Worm (Caenorhabditis elegans) whole organism, midembryonic: ENCODE measurements around the gene F21F8.5.

Source experiments
- T22C8.4 ChIP-seq: fragments of 200-800 bp; sonication (Bioruptor generic); IDR thresholded peaks from 2 replicates; pipeline ENCODE4 v1.3.6; 2022; ENCODE audit warnings: missing genetic modification characterization, missing compliant biosample characterization
- tab-1 ChIP-seq: fragments of 200-800 bp; sonication (Bioruptor generic); IDR thresholded peaks from 2 replicates; pipeline ENCODE4 v1.3.6; 2022; ENCODE audit warnings: missing genetic modification characterization, missing compliant biosample characterization
- ztf-23 ChIP-seq: fragments of 200-800 bp; sonication (Bioruptor generic); IDR thresholded peaks from 2 replicates; pipeline ENCODE4 v1.3.6; 2022; ENCODE audit warnings: missing genetic modification reagents, missing genetic modification characterization, missing compliant biosample characterization
- ztf-29 ChIP-seq: fragments of 200-800 bp; sonication (Bioruptor generic); IDR thresholded peaks from 2 replicates; pipeline ENCODE4 v1.3.6; 2022; ENCODE audit warnings: missing genetic modification reagents, missing genetic modification characterization, missing compliant biosample characterization

ce11 chrV:8251075-8251474, 15.1 kb downstream of the F21F8.5 start:
- TF ChIP-seq tab-1 (GFP tag; lab: Robert Waterston, UW) (no peak), ztf-23 (GFP tag; lab: Robert Waterston, UW) (no peak), ztf-29 (no peak), T22C8.4 (GFP tag; lab: Robert Waterston, UW) (no peak)
